Fruit fly (Drosophila melanogaster) whole organism, embryonic: Measurements from ENCODE around the gene Srpk79D.

Experiments used
- Asciz ChIP-seq: fragments of 200-800 bp; sonication (Bioruptor generic); optimal IDR thresholded peaks from 2 replicates; lab custom pipeline; 2017; ENCODE audit warnings: missing biosample characterization, mild to moderate bottlenecking, missing genetic modification characterization, missing genetic modification reagents
- Atf3 ChIP-seq: fragments of 200-800 bp; sonication (Bioruptor generic); optimal IDR thresholded peaks from 3 replicates; lab custom pipeline; 2016; ENCODE audit warnings: missing biosample characterization, missing genetic modification characterization
- B-H1 ChIP-seq: fragments of 200-800 bp; sonication (Bioruptor generic); IDR thresholded peaks from 3 replicates; pipeline ENCODE4 v1.3.6; 2022; ENCODE audit warnings: missing biosample characterization, missing genetic modification characterization
- BtbVII ChIP-seq: fragments of 200-800 bp; sonication (Bioruptor generic); optimal IDR thresholded peaks from 3 replicates; lab custom pipeline; 2017; ENCODE audit warnings: missing biosample characterization, mild to moderate bottlenecking, missing genetic modification characterization
- Bteb2 ChIP-seq: fragments of 200-800 bp; sonication (Bioruptor generic); optimal IDR thresholded peaks from 2 replicates; lab custom pipeline; 2016; ENCODE audit warnings: missing biosample characterization, missing genetic modification characterization
- CG10147 ChIP-seq: fragments of 200-800 bp; sonication (Bioruptor generic); optimal IDR thresholded peaks from 2 replicates; lab custom pipeline; 2019; ENCODE audit warnings: missing biosample characterization, mild to moderate bottlenecking, missing genetic modification characterization, moderate library complexity
- CG11560 ChIP-seq: fragments of 200-800 bp; sonication (Bioruptor generic); IDR thresholded peaks from 3 replicates; pipeline ENCODE4 v1.3.6; 2022; ENCODE audit warnings: missing biosample characterization, missing genetic modification characterization
- CG14710 ChIP-seq: fragments of 200-800 bp; sonication (Bioruptor generic); optimal IDR thresholded peaks from 3 replicates; lab custom pipeline; 2019; ENCODE audit warnings: missing biosample characterization, mild to moderate bottlenecking, missing genetic modification characterization, moderate library complexity
- CG15696 ChIP-seq: fragments of 200-800 bp; sonication (Bioruptor generic); optimal IDR thresholded peaks from 2 replicates; lab custom pipeline; 2019; ENCODE audit warnings: missing biosample characterization, mild to moderate bottlenecking, missing genetic modification characterization, moderate library complexity
- CG16813 ChIP-seq: fragments of 200-800 bp; sonication (Bioruptor generic); IDR thresholded peaks from 3 replicates; pipeline ENCODE4 v1.3.6; 2022; ENCODE audit warnings: missing biosample characterization, missing genetic modification characterization; ENCODE audit not compliant: partially characterized antibody
- CG17328 ChIP-seq: fragments of 200-800 bp; sonication (Bioruptor generic); IDR thresholded peaks from 2 replicates; pipeline ENCODE4 v1.3.6; 2022; ENCODE audit warnings: missing biosample characterization, missing genetic modification characterization
- CG18619 ChIP-seq: fragments of 200-800 bp; sonication (Bioruptor generic); optimal IDR thresholded peaks from 3 replicates; lab custom pipeline; 2017; ENCODE audit warnings: missing biosample characterization, mild to moderate bottlenecking, missing genetic modification characterization
- CG30020 ChIP-seq: fragments of 200-800 bp; optimal IDR thresholded peaks from 2 replicates; lab custom pipeline; 2019; ENCODE audit warnings: missing biosample characterization, mild to moderate bottlenecking, missing genetic modification characterization, moderate library complexity
- CG33213 ChIP-seq: fragments of 200-800 bp; sonication (Bioruptor generic); optimal IDR thresholded peaks from 3 replicates; lab custom pipeline; 2016; ENCODE audit warnings: missing biosample characterization, missing genetic modification characterization
- CG34422 ChIP-seq: fragments of 200-800 bp; sonication (Bioruptor generic); IDR thresholded peaks from 3 replicates; pipeline ENCODE4 v1.3.6; 2022; ENCODE audit warnings: missing biosample characterization, missing genetic modification characterization
- CG42726 ChIP-seq: fragments of 200-800 bp; sonication (Bioruptor generic); IDR thresholded peaks from 2 replicates; pipeline ENCODE4 v1.3.6; 2022; ENCODE audit warnings: missing biosample characterization, missing genetic modification characterization; ENCODE audit not compliant: partially characterized antibody
- CG5245 ChIP-seq: fragments of 200-800 bp; sonication (Bioruptor generic); optimal IDR thresholded peaks from 3 replicates; lab custom pipeline; 2016; ENCODE audit warnings: missing biosample characterization, missing genetic modification characterization
- CTCF ChIP-seq: fragments of 200-800 bp; sonication (Bioruptor generic); optimal IDR thresholded peaks from 2 replicates; lab custom pipeline; 2017; ENCODE audit warnings: missing biosample characterization, mild to moderate bottlenecking, missing genetic modification characterization, moderate library complexity
- Doc2 ChIP-seq: fragments of 200-800 bp; sonication (Bioruptor generic); IDR thresholded peaks from 2 replicates; pipeline ENCODE4 v1.3.6; 2022; ENCODE audit warnings: missing biosample characterization, missing genetic modification characterization
- Elba2 ChIP-seq: fragments of 200-800 bp; sonication (Bioruptor generic); optimal IDR thresholded peaks from 3 replicates; lab custom pipeline; 2016; ENCODE audit warnings: missing biosample characterization, missing genetic modification characterization
- Hr3 ChIP-seq: fragments of 200-800 bp; sonication (Bioruptor generic); optimal IDR thresholded peaks from 3 replicates; lab custom pipeline; 2016; ENCODE audit warnings: missing biosample characterization, missing genetic modification characterization
- Hr51 ChIP-seq, 2 experiments: fragments of 200-800 bp; sonication (Bioruptor generic); optimal IDR thresholded peaks; 2 replicates in 1 of 2; 3 replicates in 1 of 2; lab custom pipeline; 2016 to 2018; ENCODE audit warnings: missing biosample characterization in 2 of 2, missing genetic modification characterization in 2 of 2, mild to moderate bottlenecking in 1 of 2, moderate library complexity in 1 of 2
- Kr ChIP-seq: fragments of 200-800 bp; sonication (Bioruptor generic); optimal IDR thresholded peaks from 2 replicates; lab custom pipeline; 2017; ENCODE audit warnings: missing biosample characterization, mild to moderate bottlenecking, missing genetic modification characterization
- Max ChIP-seq: fragments of 200-800 bp; sonication (Bioruptor generic); optimal IDR thresholded peaks from 2 replicates; lab custom pipeline; 2016; ENCODE audit warnings: missing biosample characterization, mild to moderate bottlenecking, missing genetic modification characterization
- Myb ChIP-seq: fragments of 200-800 bp; sonication (Bioruptor generic); optimal IDR thresholded peaks from 2 replicates; lab custom pipeline; 2016; ENCODE audit warnings: missing biosample characterization, missing genetic modification characterization
- Pdp1 ChIP-seq, 2 experiments: fragments of 200-800 bp; sonication (Bioruptor generic); optimal IDR thresholded peaks; 3 replicates each; lab custom pipeline; 2016; ENCODE audit warnings: missing biosample characterization in 2 of 2, missing genetic modification characterization in 2 of 2, mild to moderate bottlenecking in 1 of 2, moderate library complexity in 1 of 2
- TFAM ChIP-seq: fragments of 200-800 bp; sonication (Bioruptor generic); optimal IDR thresholded peaks from 2 replicates; lab custom pipeline; 2017; ENCODE audit warnings: missing biosample characterization, missing genetic modification characterization, inconsistent platforms
- Taf1 ChIP-seq: fragments of 200-800 bp; sonication (Bioruptor generic); IDR thresholded peaks from 2 replicates; pipeline ENCODE4 v1.3.6; 2022; ENCODE audit warnings: missing biosample characterization, missing genetic modification characterization
- ab ChIP-seq: fragments of 200-800 bp; sonication (Bioruptor generic); optimal IDR thresholded peaks from 2 replicates; lab custom pipeline; 2016; ENCODE audit warnings: missing biosample characterization, missing genetic modification characterization
- amos ChIP-seq: fragments of 200-800 bp; sonication (Bioruptor generic); IDR thresholded peaks from 2 replicates; pipeline ENCODE4 v1.3.6; 2022; ENCODE audit warnings: missing biosample characterization, missing genetic modification characterization; ENCODE audit not compliant: partially characterized antibody
- chm ChIP-seq: fragments of 200-800 bp; sonication (Bioruptor generic); IDR thresholded peaks from 2 replicates; pipeline ENCODE4 v1.3.6; 2022; ENCODE audit warnings: missing biosample characterization, missing genetic modification characterization
- croc ChIP-seq: fragments of 200-800 bp; sonication (Bioruptor generic); conservative IDR thresholded peaks from 3 replicates; pipeline ENCODE4 v1.3.6; 2022; ENCODE audit warnings: missing biosample characterization, missing genetic modification characterization
- da ChIP-seq: fragments of 200-800 bp; sonication (Bioruptor generic); optimal IDR thresholded peaks from 2 replicates; lab custom pipeline; 2016; ENCODE audit warnings: missing biosample characterization, missing genetic modification characterization
- ems ChIP-seq: fragments of 200-800 bp; sonication (Bioruptor generic); optimal IDR thresholded peaks from 3 replicates; lab custom pipeline; 2016; ENCODE audit warnings: missing biosample characterization, missing genetic modification characterization
- eyg ChIP-seq: fragments of 200-800 bp; sonication (Bioruptor generic); optimal IDR thresholded peaks from 3 replicates; lab custom pipeline; 2016; ENCODE audit warnings: missing biosample characterization, missing genetic modification characterization
- gce ChIP-seq: fragments of 200-800 bp; sonication (Bioruptor generic); IDR thresholded peaks from 3 replicates; pipeline ENCODE4 v1.3.6; 2022; ENCODE audit warnings: missing biosample characterization, missing genetic modification characterization
- gem ChIP-seq: fragments of 200-800 bp; sonication (Bioruptor generic); optimal IDR thresholded peaks from 2 replicates; lab custom pipeline; 2019; ENCODE audit warnings: missing biosample characterization, mild to moderate bottlenecking, missing genetic modification characterization, moderate library complexity
- hb ChIP-seq: fragments of 200-800 bp; sonication (Bioruptor generic); IDR thresholded peaks from 3 replicates; pipeline ENCODE4 v1.3.6; 2022; ENCODE audit warnings: missing biosample characterization, missing genetic modification characterization; ENCODE audit not compliant: partially characterized antibody
- kah ChIP-seq: fragments of 200-800 bp; sonication (Bioruptor generic); optimal IDR thresholded peaks from 2 replicates; lab custom pipeline; 2018; ENCODE audit warnings: missing biosample characterization, mild to moderate bottlenecking, missing genetic modification characterization
- knrl ChIP-seq: fragments of 200-800 bp; sonication (Bioruptor generic); IDR thresholded peaks from 3 replicates; pipeline ENCODE4 v1.3.6; 2022; ENCODE audit warnings: missing biosample characterization, missing genetic modification characterization; ENCODE audit not compliant: partially characterized antibody
- lmd ChIP-seq: fragments of 200-800 bp; sonication (Bioruptor generic); IDR thresholded peaks from 2 replicates; pipeline ENCODE4 v1.3.6; 2022; ENCODE audit warnings: missing biosample characterization, missing genetic modification characterization
- nerfin-1 ChIP-seq: fragments of 200-800 bp; sonication (Bioruptor generic); optimal IDR thresholded peaks from 3 replicates; lab custom pipeline; 2019; ENCODE audit warnings: missing biosample characterization, mild to moderate bottlenecking, missing genetic modification characterization, moderate library complexity
- nmo ChIP-seq: fragments of 200-800 bp; sonication (Bioruptor generic); optimal IDR thresholded peaks from 2 replicates; lab custom pipeline; 2018; ENCODE audit warnings: missing biosample characterization, mild to moderate bottlenecking, missing genetic modification characterization, moderate library complexity
- phol ChIP-seq: fragments of 200-800 bp; sonication (Bioruptor generic); optimal IDR thresholded peaks from 3 replicates; lab custom pipeline; 2018; ENCODE audit warnings: missing biosample characterization, mild to moderate bottlenecking, missing genetic modification characterization, moderate library complexity
- row ChIP-seq: fragments of 200-800 bp; sonication (Bioruptor generic); IDR thresholded peaks from 3 replicates; pipeline ENCODE4 v1.3.6; 2022; ENCODE audit warnings: missing biosample characterization, missing genetic modification characterization
- run ChIP-seq: fragments of 200-800 bp; sonication (Bioruptor generic); optimal IDR thresholded peaks from 3 replicates; lab custom pipeline; 2018; ENCODE audit warnings: missing biosample characterization, mild to moderate bottlenecking, missing genetic modification characterization
- vfl ChIP-seq: fragments of 200-800 bp; sonication (Bioruptor generic); optimal IDR thresholded peaks from 2 replicates; lab custom pipeline; 2016; ENCODE audit warnings: missing biosample characterization, missing genetic modification characterization
- z ChIP-seq: fragments of 200-800 bp; sonication (Bioruptor generic); IDR thresholded peaks from 3 replicates; pipeline ENCODE4 v1.3.6; 2022; ENCODE audit warnings: missing biosample characterization, missing genetic modification characterization
- zen ChIP-seq: fragments of 200-800 bp; sonication (Bioruptor generic); optimal IDR thresholded peaks from 3 replicates; lab custom pipeline; 2018; ENCODE audit warnings: missing biosample characterization, mild to moderate bottlenecking, missing genetic modification characterization, moderate library complexity

Gene Srpk79D

dm6 chr3L:22287994-22288766, 14.4 kb downstream of the Srpk79D start, which contains the start of the genes Hem and IleRS (continued):
- TF ChIP-seq CG30020 (tag; lab: Kevin White, UChicago) (peak; percentile 84), CG11560 (tag; lab: Robert Waterston, UW) (peak; percentile 64; the same call in 1 of the 3 replicates), B-H1 (GFP tag; lab: Robert Waterston, UW) (peak; percentile 87), CG42726 (GFP tag; lab: Robert Waterston, UW) (peak; percentile 54; the same call in 1 of the 2 replicates), hb (GFP tag; lab: Robert Waterston, UW) (peak; percentile 62; the same call in 2 of the 3 replicates), CG10147 (GFP tag; lab: Kevin White, UChicago) (peak; percentile 84), CG33213 (GFP tag; lab: Kevin White, UChicago) (peak; percentile 80), Kr (GFP tag; lab: Kevin White, UChicago) (no peak), lmd (GFP tag; lab: Robert Waterston, UW) (peak; percentile 91), Taf1 (peak; percentile 76), Hr51 (GFP tag; optimal IDR thresholded peaks at IDR 0.05; lab: Kevin White, UChicago) (peak; percentile 76 to 95), eyg (GFP tag; lab: Kevin White, UChicago) (peak; percentile 66), vfl (GFP tag; lab: Kevin White, UChicago) (peak; percentile 73), CG18619 (GFP tag; lab: Kevin White, UChicago) (peak; percentile 91), ab (GFP tag; lab: Kevin White, UChicago) (no peak), run (tag; lab: Kevin White, UChicago) (peak; percentile 78), chm (GFP tag; lab: Robert Waterston, UW) (peak; percentile 89), Myb (GFP tag; lab: Kevin White, UChicago) (peak; percentile 69), amos (GFP tag; lab: Robert Waterston, UW) (peak; percentile 88), CG15696 (tag; lab: Kevin White, UChicago) (peak; percentile 89), z (GFP tag; lab: Robert Waterston, UW) (no peak), Asciz (GFP tag; lab: Kevin White, UChicago) (peak; percentile 87), CTCF (GFP tag; lab: Kevin White, UChicago) (peak; percentile 53), row (peak; percentile 92), CG34422 (GFP tag; lab: Robert Waterston, UW) (peak; percentile 92), Max (peak; percentile 90), Atf3 (GFP tag; lab: Kevin White, UChicago) (peak; percentile 84), Doc2 (GFP tag; lab: Robert Waterston, UW) (peak; percentile 51; the same call in 1 of the 2 replicates), CG5245 (GFP tag; lab: Kevin White, UChicago) (peak; percentile 88), TFAM (GFP tag; lab: Kevin White, UChicago) (peak; percentile 36), knrl (GFP tag; lab: Robert Waterston, UW) (peak; percentile 72), croc (GFP tag; lab: Robert Waterston, UW) (peak; percentile 78), gem (tag; lab: Kevin White, UChicago) (peak; percentile 97), gce (GFP tag; lab: Robert Waterston, UW) (peak; percentile 82), CG17328 (peak; percentile 89), phol (tag; lab: Kevin White, UChicago) (peak; percentile 95), CG16813 (GFP tag; lab: Robert Waterston, UW) (peak; percentile 73), da (GFP tag; lab: Kevin White, UChicago) (no peak), Bteb2 (peak; percentile 80), ems (GFP tag; lab: Kevin White, UChicago) (peak; percentile 62), nerfin-1 (tag; lab: Kevin White, UChicago) (peak; percentile 87), kah (GFP tag; lab: Kevin White, UChicago) (peak; percentile 71), Hr3 (GFP tag; lab: Kevin White, UChicago) (peak; percentile 94), Elba2 (GFP tag; lab: Kevin White, UChicago) (peak; percentile 48), Pdp1 (GFP tag; optimal IDR thresholded peaks at IDR 0.05; lab: Kevin White, UChicago) (peak in 1 of 2 experiments; percentile 83), CG14710 (tag; lab: Kevin White, UChicago) (peak; percentile 96), BtbVII (GFP tag; lab: Kevin White, UChicago) (peak; percentile 84), zen (peak; percentile 95), nmo (peak; percentile 97)
